Worm (Caenorhabditis elegans) whole organism, L3 larva: Measurements from ENCODE around the gene T19C4.1.

Experiments used
- R02D3.7 ChIP-seq: fragments of 150-350 bp; optimal IDR thresholded peaks from 2 replicates; lab custom pipeline; 2014; ENCODE audit warnings: missing biosample characterization, missing genetic modification characterization
- ZK546.5 ChIP-seq: sonication (generic microtip); optimal IDR thresholded peaks from 2 replicates; lab custom pipeline; 2017; ENCODE audit warnings: missing biosample characterization, missing genetic modification characterization
- aly-2 ChIP-seq: fragments of 150-350 bp; optimal IDR thresholded peaks from 2 replicates; lab custom pipeline; 2014; ENCODE audit warnings: missing biosample characterization, missing genetic modification characterization
- ceh-16 ChIP-seq: sonication (generic microtip); optimal IDR thresholded peaks from 2 replicates; lab custom pipeline; 2017; ENCODE audit warnings: missing biosample characterization, missing genetic modification characterization
- ceh-28 ChIP-seq: fragments of 150-350 bp; optimal IDR thresholded peaks from 2 replicates; lab custom pipeline; 2014; ENCODE audit warnings: missing biosample characterization, missing genetic modification reagents, missing genetic modification characterization
- ceh-82 ChIP-seq: fragments of 150-350 bp; optimal IDR thresholded peaks from 2 replicates; lab custom pipeline; 2014; ENCODE audit warnings: missing biosample characterization, missing genetic modification characterization
- ceh-9 ChIP-seq: sonication (generic microtip); optimal IDR thresholded peaks from 2 replicates; lab custom pipeline; 2018; ENCODE audit warnings: missing biosample characterization, missing genetic modification characterization
- egl-5 ChIP-seq: fragments of 150-350 bp; optimal IDR thresholded peaks from 2 replicates; lab custom pipeline; 2017; ENCODE audit warnings: missing biosample characterization, missing genetic modification reagents, missing genetic modification characterization, inconsistent platforms
- elt-1 ChIP-seq: fragments of 150-350 bp; optimal IDR thresholded peaks from 2 replicates; lab custom pipeline; 2014; ENCODE audit warnings: missing biosample characterization, missing genetic modification characterization
- elt-2 ChIP-seq: sonication (generic microtip); optimal IDR thresholded peaks from 2 replicates; lab custom pipeline; 2016; ENCODE audit warnings: missing genetic modification reagents, mild to moderate bottlenecking, missing genetic modification characterization, missing compliant biosample characterization
- fkh-10 ChIP-seq: sonication (generic microtip); optimal IDR thresholded peaks from 2 replicates; lab custom pipeline; 2017; ENCODE audit warnings: missing biosample characterization, missing genetic modification reagents, missing genetic modification characterization
- fkh-2 ChIP-seq: fragments of 150-350 bp; optimal IDR thresholded peaks from 2 replicates; lab custom pipeline; 2014; ENCODE audit warnings: missing biosample characterization, missing genetic modification reagents, missing genetic modification characterization
- hmg-11 ChIP-seq: sonication (generic microtip); optimal IDR thresholded peaks from 2 replicates; lab custom pipeline; 2016; ENCODE audit warnings: missing genetic modification characterization, missing compliant biosample characterization
- jun-1 ChIP-seq: fragments of 150-350 bp; optimal IDR thresholded peaks from 2 replicates; lab custom pipeline; 2014; ENCODE audit warnings: missing biosample characterization, missing genetic modification reagents, missing genetic modification characterization
- lin-15B ChIP-seq: fragments of 150-350 bp; optimal IDR thresholded peaks from 2 replicates; lab custom pipeline; 2014; ENCODE audit warnings: missing biosample characterization, missing genetic modification characterization
- mdl-1 ChIP-seq: fragments of 150-350 bp; optimal IDR thresholded peaks from 2 replicates; lab custom pipeline; 2014; ENCODE audit warnings: missing biosample characterization, missing genetic modification characterization
- mml-1 ChIP-seq: fragments of 150-350 bp; sonication (generic microtip); optimal IDR thresholded peaks from 3 replicates; lab custom pipeline; 2014; ENCODE audit warnings: missing biosample characterization, missing genetic modification characterization
- nfya-1 ChIP-seq: sonication (generic microtip); optimal IDR thresholded peaks from 2 replicates; lab custom pipeline; 2017; ENCODE audit warnings: missing genetic modification characterization, mild to moderate bottlenecking, missing compliant biosample characterization, antibody characterized with exemption, moderate library complexity; ENCODE audit not compliant: insufficient read depth
- nhr-11 ChIP-seq: fragments of 150-350 bp; optimal IDR thresholded peaks from 2 replicates; lab custom pipeline; 2014; ENCODE audit warnings: missing biosample characterization, missing genetic modification characterization
- nhr-23 ChIP-seq: fragments of 150-350 bp; optimal IDR thresholded peaks from 2 replicates; lab custom pipeline; 2014; ENCODE audit warnings: missing biosample characterization, missing genetic modification reagents, missing genetic modification characterization
- nhr-25 ChIP-seq: sonication (generic microtip); optimal IDR thresholded peaks from 2 replicates; lab custom pipeline; 2017; ENCODE audit warnings: missing biosample characterization, missing genetic modification characterization
- nhr-28 ChIP-seq: fragments of 150-350 bp; optimal IDR thresholded peaks from 2 replicates; lab custom pipeline; 2014; ENCODE audit warnings: missing biosample characterization, missing genetic modification characterization
- nhr-43 ChIP-seq: sonication (generic microtip); optimal IDR thresholded peaks from 2 replicates; lab custom pipeline; 2016; ENCODE audit warnings: mild to moderate bottlenecking, missing genetic modification characterization, missing compliant biosample characterization; ENCODE audit not compliant: poor library complexity, severe bottlenecking
- nhr-67 ChIP-seq: fragments of 150-350 bp; optimal IDR thresholded peaks from 2 replicates; lab custom pipeline; 2014; ENCODE audit warnings: missing biosample characterization, missing genetic modification characterization
- nhr-76 ChIP-seq: fragments of 150-350 bp; sonication (generic microtip); optimal IDR thresholded peaks from 5 replicates; lab custom pipeline; 2014; ENCODE audit warnings: missing biosample characterization, missing genetic modification characterization
- nhr-77 ChIP-seq: fragments of 150-350 bp; optimal IDR thresholded peaks from 2 replicates; lab custom pipeline; 2014; ENCODE audit warnings: missing biosample characterization, missing genetic modification characterization
- pha-4 ChIP-seq: fragments of 150-350 bp; optimal IDR thresholded peaks from 2 replicates; lab custom pipeline; 2014; ENCODE audit warnings: missing biosample characterization, missing genetic modification reagents, missing genetic modification characterization
- pqm-1 ChIP-seq: fragments of 150-350 bp; optimal IDR thresholded peaks from 2 replicates; lab custom pipeline; 2017; ENCODE audit warnings: missing biosample characterization, missing genetic modification characterization, inconsistent platforms
- sea-2 ChIP-seq: fragments of 150-350 bp; sonication (generic microtip); optimal IDR thresholded peaks from 4 replicates; lab custom pipeline; 2014; ENCODE audit warnings: missing biosample characterization, missing genetic modification reagents, missing genetic modification characterization
- snpc-4 ChIP-seq: fragments of 150-350 bp; optimal IDR thresholded peaks from 2 replicates; lab custom pipeline; 2014; ENCODE audit warnings: missing biosample characterization, missing genetic modification characterization
- tbx-2 ChIP-seq: sonication (generic microtip); optimal IDR thresholded peaks from 2 replicates; lab custom pipeline; 2016; ENCODE audit warnings: mild to moderate bottlenecking, missing genetic modification characterization, missing compliant biosample characterization
- zag-1 ChIP-seq: fragments of 150-350 bp; optimal IDR thresholded peaks from 2 replicates; lab custom pipeline; 2014; ENCODE audit warnings: missing biosample characterization, missing genetic modification characterization
- ztf-11 ChIP-seq: fragments of 150-350 bp; optimal IDR thresholded peaks from 2 replicates; lab custom pipeline; 2014; ENCODE audit warnings: missing biosample characterization, missing genetic modification characterization

The T19C4.1 gene

ce11 chrV:11127197-11127596, 22.3 kb upstream of the T19C4.1 start, which contains the start of gene jmjd-5:
Gene jmjd-5, plus strand, starts transcription at chrV:11127497.
- TF ChIP-seq ztf-11 (no peak), hmg-11 (no peak), ceh-9 (tag; lab: Kevin White, UChicago) (no peak), ceh-82 (no peak), jun-1 (tag; lab: Kevin White, UChicago) (no peak)

ce11 chrV:11131801-11132200, 17.7 kb upstream of the T19C4.1 start:
- TF ChIP-seq tbx-2 (tag; lab: Kevin White, UChicago) (no peak), hmg-11 (no peak), zag-1 (no peak), egl-5 (tag; lab: Kevin White, UChicago) (no peak), nhr-11 (tag; lab: Kevin White, UChicago) (no peak), fkh-2 (tag; lab: Kevin White, UChicago) (no peak), nfya-1 (no peak)

DNA sequence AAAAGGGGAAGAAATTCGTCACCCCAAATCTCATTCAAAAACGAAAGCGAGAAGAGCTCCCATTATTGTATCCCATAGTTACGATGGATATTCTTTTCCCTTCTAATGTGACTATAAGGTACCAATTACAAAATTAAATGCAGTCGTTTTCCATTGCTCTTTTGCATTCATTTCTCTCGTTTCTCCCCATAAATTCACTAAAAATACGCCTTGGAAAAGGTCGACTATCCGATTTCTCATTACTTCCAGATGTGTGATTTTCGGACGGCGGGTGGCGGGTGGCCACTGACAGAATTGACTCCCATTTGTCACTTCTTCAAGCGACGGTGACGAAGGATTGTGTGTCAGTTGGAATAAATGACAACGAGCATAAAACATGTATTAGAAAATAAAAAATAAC, 16.0 kb upstream of the T19C4.1 start:
- TF ChIP-seq nhr-28 (tag; lab: Kevin White, UChicago) = no peak
- no peak for TF ChIP-seq tbx-2 (tag; lab: Kevin White, UChicago)
- no peak for TF ChIP-seq sea-2 (GFP tag; lab: Kevin White, UChicago)
- no peak for TF ChIP-seq mdl-1 (tag; lab: Kevin White, UChicago)
- no peak for TF ChIP-seq pqm-1
- no peak for TF ChIP-seq ceh-16 (tag; lab: Kevin White, UChicago)
- TF ChIP-seq lin-15B (tag; lab: Kevin White, UChicago) = no peak
- TF ChIP-seq nhr-77 (tag; lab: Kevin White, UChicago) = no peak
- TF ChIP-seq nfya-1 = no peak
- no peak for TF ChIP-seq nhr-67 (tag; lab: Kevin White, UChicago)
- no peak for TF ChIP-seq elt-2 (tag; lab: Kevin White, UChicago)
- TF ChIP-seq snpc-4 (tag; lab: Kevin White, UChicago) = no peak
- no peak for TF ChIP-seq elt-1
- TF ChIP-seq nhr-76 (tag; lab: Kevin White, UChicago) = no peak
- no peak for TF ChIP-seq nhr-25 (tag; lab: Kevin White, UChicago)
- no peak for TF ChIP-seq ceh-28 (tag; lab: Kevin White, UChicago)
- no peak for TF ChIP-seq fkh-10
- no peak for TF ChIP-seq ceh-9 (tag; lab: Kevin White, UChicago)

DNA sequence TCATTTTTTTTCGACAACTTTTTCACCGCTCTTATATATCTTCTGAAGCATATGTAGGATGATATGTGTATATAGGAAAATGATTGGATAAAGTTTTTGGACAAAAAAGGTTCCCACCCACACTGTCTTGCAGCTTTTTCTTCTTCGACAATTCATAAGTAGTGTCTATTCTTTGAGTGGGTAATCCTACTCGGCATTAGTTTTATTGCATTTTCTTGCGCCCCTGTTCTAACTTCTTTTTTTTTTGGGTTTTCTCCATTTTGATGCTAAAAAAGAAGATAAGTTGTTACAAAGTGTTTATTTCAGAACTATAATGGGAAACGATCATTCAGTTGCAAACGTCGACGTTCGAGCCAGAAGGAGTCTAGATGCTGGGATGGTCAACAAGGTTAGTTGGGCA, 15.2 kb upstream of the T19C4.1 start, which contains the start of gene glb-3:
Gene glb-3 (plus strand): TSS at position 301 of the 400 bp plus-strand sequence.
- TF ChIP-seq nhr-43 (tag; lab: Kevin White, UChicago) = no peak
- TF ChIP-seq nhr-28 (tag; lab: Kevin White, UChicago) = no peak
- TF ChIP-seq nhr-11 (tag; lab: Kevin White, UChicago) = no peak
- TF ChIP-seq aly-2 (tag; lab: Kevin White, UChicago) = no peak
- TF ChIP-seq nhr-23 = no peak

DNA sequence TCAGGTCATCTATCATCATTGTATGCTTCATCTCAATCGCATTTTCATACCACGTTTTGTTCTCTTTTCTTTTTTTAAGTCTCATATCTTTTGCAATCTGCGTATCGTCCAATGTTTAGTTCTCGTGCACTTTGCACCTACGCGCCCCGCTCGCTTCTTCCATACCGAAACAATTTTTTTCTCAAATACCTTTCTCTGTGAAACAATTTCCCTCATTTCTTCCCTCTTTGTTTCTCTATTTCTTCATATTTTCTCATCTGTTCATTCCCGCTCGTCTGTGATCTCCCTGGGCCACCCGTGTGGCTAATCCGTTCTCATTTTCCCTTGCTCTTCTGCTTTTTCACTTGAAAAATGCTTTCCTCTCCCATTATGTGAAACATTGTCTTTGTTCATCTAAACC, 9.2 kb upstream of the T19C4.1 start:
- TF ChIP-seq jun-1 (tag; lab: Kevin White, UChicago) = no peak
- peak; percentile 40 for TF ChIP-seq elt-2 (tag; lab: Kevin White, UChicago)
- TF ChIP-seq nfya-1 = peak; percentile 26
- peak; percentile 62 for TF ChIP-seq pha-4 (tag; lab: Kevin White, UChicago)
- TF ChIP-seq ceh-82 = no peak
- TF ChIP-seq lin-15B (tag; lab: Kevin White, UChicago) = peak; percentile 0
- no peak for TF ChIP-seq ZK546.5 (tag; lab: Kevin White, UChicago)
- no peak for TF ChIP-seq ceh-9 (tag; lab: Kevin White, UChicago)
- TF ChIP-seq snpc-4 (tag; lab: Kevin White, UChicago) = peak; percentile 4
- no peak for TF ChIP-seq R02D3.7 (tag; lab: Kevin White, UChicago)

ce11 chrV:11141179-11141578, 8.3 kb upstream of the T19C4.1 start, which contains the start of gene folt-1:
Gene folt-1, plus strand, starts transcription at chrV:11141479.
- no peak for TF ChIP-seq nhr-11 (tag; lab: Kevin White, UChicago)
- no peak for TF ChIP-seq nhr-77 (tag; lab: Kevin White, UChicago)
- TF ChIP-seq fkh-2 (tag; lab: Kevin White, UChicago) = no peak
- no peak for TF ChIP-seq hmg-11
- no peak for TF ChIP-seq mml-1 (tag; lab: Kevin White, UChicago)
- no peak for TF ChIP-seq R02D3.7 (tag; lab: Kevin White, UChicago)
- TF ChIP-seq ceh-9 (tag; lab: Kevin White, UChicago) = no peak
- TF ChIP-seq nhr-23 = no peak
- no peak for TF ChIP-seq jun-1 (tag; lab: Kevin White, UChicago)
